Fruit fly (Drosophila melanogaster): Measurements from ENCODE around the gene CG3198.
A peak's percentile ranks its signal among the peaks of the same experiment; 100 is the strongest.

The CG3198 gene

dm6 chrX:6681467-6681866, 7.7 kb upstream of the CG3198 start, which contains the start of gene Fum2:
TSS of gene Fum2 (plus strand) at chrX:6681767.
- TF ChIP-seq CG17801 (GFP tag; optimal IDR thresholded peaks at IDR 0.05; ENCODE audit: partially characterized antibody), result no peak

- TF ChIP-seq CG17801 (GFP tag; optimal IDR thresholded peaks at IDR 0.05; ENCODE audit: partially characterized antibody), result no peak
These were observed 5.7 kb upstream of the CG3198 start for dm6 chrX:6679502-6679810.

- TF ChIP-seq CG17801 (GFP tag; optimal IDR thresholded peaks at IDR 0.05; ENCODE audit: partially characterized antibody), result peak; percentile 88
These were observed 5.1 kb upstream of the CG3198 start, which contains the start of gene ND-ASHI for dm6 chrX:6678635-6679501. TSS of gene ND-ASHI (minus strand) at chrX:6679118.

- peak; percentile 58 for TF ChIP-seq CG17801 (GFP tag; optimal IDR thresholded peaks at IDR 0.05; ENCODE audit: partially characterized antibody)
These were observed 4.2 kb upstream of the CG3198 start, which contains the start of gene Fum1 for dm6 chrX:6677826-6678489. TSS of gene Fum1 (plus strand) at chrX:6678424.

dm6 chrX:6663976-6664375, 9.8 kb downstream of the CG3198 start:
- TF ChIP-seq CG17801 (GFP tag; optimal IDR thresholded peaks at IDR 0.05; ENCODE audit: partially characterized antibody), result no peak

- no peak for TF ChIP-seq CG17801 (GFP tag; optimal IDR thresholded peaks at IDR 0.05; ENCODE audit: partially characterized antibody)
These were observed 10.8 kb downstream of the CG3198 start for dm6 chrX:6662876-6663551.

- no peak for TF ChIP-seq CG17801 (GFP tag; optimal IDR thresholded peaks at IDR 0.05; ENCODE audit: partially characterized antibody)
These were observed 11.4 kb downstream of the CG3198 start for dm6 chrX:6662378-6662777.

- no peak for TF ChIP-seq CG17801 (GFP tag; optimal IDR thresholded peaks at IDR 0.05; ENCODE audit: partially characterized antibody)
These were observed 11.9 kb downstream of the CG3198 start for dm6 chrX:6661880-6662279.

dm6 chrX:6661392-6661837, 12.4 kb downstream of the CG3198 start, which contains the start of the genes CG3224 and Ctr1A:
TSS of gene CG3224 (minus strand) at chrX:6661462.
TSS of gene Ctr1A (plus strand) at chrX:6661647.
- no peak for TF ChIP-seq CG17801 (GFP tag; optimal IDR thresholded peaks at IDR 0.05; ENCODE audit: partially characterized antibody)

dm6 chrX:6659919-6660318, 13.9 kb downstream of the CG3198 start:
- no peak for TF ChIP-seq CG17801 (GFP tag; optimal IDR thresholded peaks at IDR 0.05; ENCODE audit: partially characterized antibody)

- TF ChIP-seq CG17801 (GFP tag; optimal IDR thresholded peaks at IDR 0.05; ENCODE audit: partially characterized antibody), result peak; percentile 78
These were observed 16.9 kb downstream of the CG3198 start for dm6 chrX:6656626-6657558.

- peak; percentile 93 for TF ChIP-seq CG17801 (GFP tag; optimal IDR thresholded peaks at IDR 0.05; ENCODE audit: partially characterized antibody)
These were observed 17.7 kb downstream of the CG3198 start for dm6 chrX:6656023-6656594.

- TF ChIP-seq CG17801 (GFP tag; optimal IDR thresholded peaks at IDR 0.05; ENCODE audit: partially characterized antibody), result peak; percentile 78
These were observed 19.5 kb downstream of the CG3198 start, which contains the start of the genes CG3226 and Cdc7 for dm6 chrX:6654198-6654831. TSS of gene CG3226 (minus strand) at chrX:6654248. TSS of gene Cdc7 (plus strand) at chrX:6654541.

All from ovary, adult (tissue).